Fruit fly (Drosophila melanogaster): ENCODE results near the gene noi.

noi gene

DNA sequence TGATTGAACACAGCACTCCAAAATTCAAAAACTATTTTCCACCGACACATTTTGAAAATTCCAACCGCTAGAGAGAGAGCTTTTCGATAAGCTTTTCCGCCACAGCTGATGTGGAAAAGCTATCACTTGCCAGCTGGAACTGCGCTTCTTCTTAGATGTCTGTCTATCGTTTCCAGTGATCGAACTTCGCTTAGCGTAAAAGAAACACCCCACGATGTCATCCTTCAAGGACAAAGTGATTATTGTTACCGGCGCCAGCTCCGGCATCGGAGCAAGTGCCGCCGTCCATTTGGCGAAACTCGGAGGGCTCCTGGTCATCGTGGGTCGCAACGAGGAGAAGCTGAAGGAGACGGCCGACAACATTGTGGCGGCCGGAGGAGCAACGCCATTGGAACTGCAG is 40.9 kb upstream of the noi start, which contains the start of gene CG31549 (continued):
- TF ChIP-seq stc (GFP tag; IDR thresholded peaks at IDR 0.05) (no peak), Chrac-16 (GFP tag; optimal IDR thresholded peaks at IDR 0.05) (no peak), CG15073 (GFP tag; optimal IDR thresholded peaks at IDR 0.05) (no peak), Lim3 (GFP tag; IDR thresholded peaks at IDR 0.05) (no peak), crp (GFP tag; optimal IDR thresholded peaks at IDR 0.05) (peak in 1 of 2 experiments; percentile 90), peb (GFP tag; IDR thresholded peaks at IDR 0.05) (no peak), Myb (GFP tag; optimal IDR thresholded peaks at IDR 0.05) (peak; percentile 87), Nf-YB (GFP tag; optimal IDR thresholded peaks at IDR 0.05) (no peak), Med (GFP tag) (peak; percentile 80), repo (GFP tag; optimal IDR thresholded peaks at IDR 0.05) (no peak), insv (GFP tag; optimal IDR thresholded peaks at IDR 0.05) (no peak), ems (GFP tag; optimal IDR thresholded peaks at IDR 0.05) (no peak), ftz-f1 (GFP tag; optimal IDR thresholded peaks at IDR 0.05) (peak; percentile 57), pzg (GFP tag; optimal IDR thresholded peaks at IDR 0.05) (peak; percentile 28), CG15514 (GFP tag; optimal IDR thresholded peaks at IDR 0.05) (peak; percentile 32), Taf1 (GFP tag; IDR thresholded peaks at IDR 0.05) (no peak), CG17186 (GFP tag; optimal IDR thresholded peaks at IDR 0.05) (no peak), CG8281 (tag; optimal IDR thresholded peaks at IDR 0.05) (no peak), CG34224 (GFP tag; IDR thresholded peaks at IDR 0.05; ENCODE audit: partially characterized antibody) (0 out of 3 replicates have a peak, but pooled peaks have one; percentile 41), dan (GFP tag; IDR thresholded peaks at IDR 0.05) (no peak), CG34376 (GFP tag; optimal IDR thresholded peaks at IDR 0.05) (peak; percentile 13), Dref (GFP tag; IDR thresholded peaks at IDR 0.05) (peak; percentile 49), CG12769 (tag; optimal IDR thresholded peaks at IDR 0.05) (no peak), BEAF-32 (GFP tag; optimal IDR thresholded peaks at IDR 0.05) (peak; percentile 7), CG17385 (GFP tag; optimal IDR thresholded peaks at IDR 0.05) (peak; percentile 86), onecut (GFP tag; IDR thresholded peaks at IDR 0.05) (no peak), unpg (GFP tag; optimal IDR thresholded peaks at IDR 0.05) (no peak), sens (GFP tag) (no peak)

DNA sequence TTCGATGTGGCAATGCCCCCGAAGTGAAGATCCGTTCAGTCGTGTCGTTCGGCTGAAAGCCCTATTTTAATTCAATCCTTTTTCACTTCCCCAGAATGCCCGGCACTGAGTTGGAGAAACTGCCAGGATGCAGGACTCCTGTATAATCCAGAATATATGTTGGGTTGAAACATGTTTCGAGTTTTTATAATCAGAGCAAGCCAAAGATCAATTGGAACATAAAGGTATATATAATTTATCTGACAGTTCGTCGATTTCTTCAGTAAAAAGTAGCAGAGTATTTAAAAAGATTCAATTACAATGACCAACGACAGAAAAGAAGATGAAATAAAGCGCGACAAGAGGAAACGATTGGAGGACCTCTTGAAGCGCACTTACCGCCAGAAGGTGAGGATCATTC is 36.3 kb upstream of the noi start, which contains the start of gene CG31551:
CG31551 (plus strand) TSS at position 301 of the 400 bp plus-strand sequence.
- no peak for TF ChIP-seq CG12769 (tag; optimal IDR thresholded peaks at IDR 0.05)
- TF ChIP-seq fru (optimal IDR thresholded peaks at IDR 0.05), result no peak
- TF ChIP-seq ap (GFP tag; IDR thresholded peaks at IDR 0.05), result no peak
- no peak for TF ChIP-seq Sry-δ (GFP tag; optimal IDR thresholded peaks at IDR 0.05)
- TF ChIP-seq CG10274 (GFP tag; optimal IDR thresholded peaks at IDR 0.05), result no peak
- TF ChIP-seq C15 (GFP tag; IDR thresholded peaks at IDR 0.05), result no peak
- no peak for TF ChIP-seq aop (GFP tag; IDR thresholded peaks at IDR 0.05)
- TF ChIP-seq da (GFP tag; optimal IDR thresholded peaks at IDR 0.05), result no peak
- no peak for TF ChIP-seq CG11085 (GFP tag; IDR thresholded peaks at IDR 0.05)
- no peak for TF ChIP-seq CG3847 (GFP tag; IDR thresholded peaks at IDR 0.05)
- TF ChIP-seq bigmax (GFP tag; optimal IDR thresholded peaks at IDR 0.05), result no peak
- no peak for TF ChIP-seq CG11696 (GFP tag; IDR thresholded peaks at IDR 0.05)
- TF ChIP-seq croc (GFP tag; conservative IDR thresholded peaks at IDR 0.05), result no peak
- TF ChIP-seq crp (GFP tag; optimal IDR thresholded peaks at IDR 0.05), result no peak
- no peak for TF ChIP-seq E2f2 (GFP tag; IDR thresholded peaks at IDR 0.05)
- TF ChIP-seq CG15269 (tag; optimal IDR thresholded peaks at IDR 0.05), result no peak
- TF ChIP-seq CG17328 (GFP tag; IDR thresholded peaks at IDR 0.05), result no peak

All from whole organism, embryonic.